Worm (Caenorhabditis elegans) whole organism, L1 larva: ENCODE data around the gene ZK1248.4.

Experiments used
- C04F5.9 ChIP-seq: sonication (generic microtip); optimal IDR thresholded peaks from 2 replicates; lab custom pipeline; 2016; ENCODE audit warnings: missing genetic modification characterization, missing compliant biosample characterization
- C16A3.4 ChIP-seq: fragments of 150-350 bp; optimal IDR thresholded peaks from 2 replicates; lab custom pipeline; 2014; ENCODE audit warnings: missing biosample characterization, missing genetic modification characterization
- F16B12.6 ChIP-seq: fragments of 150-350 bp; optimal IDR thresholded peaks from 2 replicates; lab custom pipeline; 2014; ENCODE audit warnings: missing biosample characterization, missing genetic modification characterization
- aha-1 ChIP-seq: fragments of 150-350 bp; optimal IDR thresholded peaks from 2 replicates; lab custom pipeline; 2014; ENCODE audit warnings: missing biosample characterization, missing genetic modification characterization
- ceh-63 ChIP-seq: fragments of 200-800 bp; sonication (Bioruptor generic); optimal IDR thresholded peaks from 2 replicates; lab custom pipeline; 2018; ENCODE audit warnings: mild to moderate bottlenecking, missing genetic modification characterization, missing compliant biosample characterization
- ceh-8 ChIP-seq: fragments of 200-800 bp; sonication (Bioruptor generic); optimal IDR thresholded peaks from 2 replicates; lab custom pipeline; 2018; ENCODE audit warnings: mild to moderate bottlenecking, missing genetic modification characterization, moderate library complexity, missing compliant biosample characterization
- ceh-88 ChIP-seq: fragments of 200-800 bp; sonication (Bioruptor generic); IDR thresholded peaks from 2 replicates; pipeline ENCODE4 v1.3.6; 2022; ENCODE audit warnings: missing genetic modification characterization, missing compliant biosample characterization
- ces-1 ChIP-seq: fragments of 150-350 bp; optimal IDR thresholded peaks from 2 replicates; lab custom pipeline; 2014; ENCODE audit warnings: missing biosample characterization, missing genetic modification reagents, missing genetic modification characterization
- efl-3 ChIP-seq: fragments of 200-800 bp; sonication (Bioruptor generic); optimal IDR thresholded peaks from 2 replicates; lab custom pipeline; 2018; ENCODE audit warnings: mild to moderate bottlenecking, missing genetic modification characterization, missing compliant biosample characterization
- egl-13 ChIP-seq: sonication (generic microtip); optimal IDR thresholded peaks from 2 replicates; lab custom pipeline; 2016; ENCODE audit warnings: missing genotype, missing genetic modification reagents, missing genetic modification characterization, missing compliant biosample characterization
- egl-27 ChIP-seq, 2 experiments: fragments of 150-350 bp in 1 of 2; sonication (generic microtip); optimal IDR thresholded peaks; 3 replicates each; lab custom pipeline; 2017 to 2018; ENCODE audit warnings: missing biosample characterization in 2 of 2, missing genetic modification characterization in 2 of 2, missing genetic modification reagents in 2 of 2
- ets-5 ChIP-seq: fragments of 200-800 bp; sonication (Bioruptor generic); IDR thresholded peaks from 2 replicates; pipeline ENCODE4 v1.3.6; 2022; ENCODE audit warnings: missing genetic modification characterization, missing compliant biosample characterization
- fkh-4 ChIP-seq: sonication (generic microtip); optimal IDR thresholded peaks from 2 replicates; lab custom pipeline; 2016; ENCODE audit warnings: missing compliant biosample characterization, missing genetic modification characterization, borderline replicate concordance
- fkh-8 ChIP-seq: sonication (generic microtip); optimal IDR thresholded peaks from 2 replicates; lab custom pipeline; 2016; ENCODE audit warnings: mild to moderate bottlenecking, missing genetic modification characterization, missing compliant biosample characterization
- fos-1 ChIP-seq: fragments of 150-350 bp; optimal IDR thresholded peaks from 2 replicates; lab custom pipeline; 2014; ENCODE audit warnings: missing biosample characterization, missing genetic modification characterization
- hpl-2 ChIP-seq: fragments of 150-350 bp; optimal IDR thresholded peaks from 2 replicates; lab custom pipeline; 2014; ENCODE audit warnings: missing biosample characterization, missing genetic modification reagents, missing genetic modification characterization
- irx-1 ChIP-seq: sonication (generic microtip); optimal IDR thresholded peaks from 2 replicates; lab custom pipeline; 2016; ENCODE audit warnings: missing genetic modification characterization, missing compliant biosample characterization
- isw-1 ChIP-seq: fragments of 200-800 bp; sonication (Bioruptor generic); IDR thresholded peaks from 2 replicates; pipeline ENCODE4 v1.3.6; 2022; ENCODE audit warnings: missing genetic modification characterization, missing compliant biosample characterization
- lin-13 ChIP-seq: fragments of 150-350 bp; optimal IDR thresholded peaks from 2 replicates; lab custom pipeline; 2014; ENCODE audit warnings: missing biosample characterization, missing genetic modification reagents, missing genetic modification characterization
- lin-14 ChIP-seq: fragments of 200-800 bp; sonication (Bioruptor generic); optimal IDR thresholded peaks from 2 replicates; lab custom pipeline; 2018; ENCODE audit warnings: mild to moderate bottlenecking, missing genetic modification characterization, moderate library complexity, missing compliant biosample characterization
- lir-3 ChIP-seq: sonication (generic microtip); optimal IDR thresholded peaks from 2 replicates; lab custom pipeline; 2016; ENCODE audit warnings: mild to moderate bottlenecking, missing genetic modification characterization, moderate library complexity, missing compliant biosample characterization; ENCODE audit not compliant: poor library complexity
- lsy-2 ChIP-seq, 2 experiments: fragments of 150-350 bp; optimal IDR thresholded peaks; 2 replicates each; lab custom pipeline; 2014; ENCODE audit warnings: missing biosample characterization in 2 of 2, missing genetic modification characterization in 2 of 2
- mdl-1 ChIP-seq, 2 experiments: fragments of 150-350 bp; optimal IDR thresholded peaks; 2 replicates each; lab custom pipeline; 2014 to 2017; ENCODE audit warnings: missing biosample characterization in 2 of 2, missing genetic modification characterization in 2 of 2, inconsistent platforms in 1 of 2
- nhr-11 ChIP-seq: fragments of 150-350 bp; optimal IDR thresholded peaks from 2 replicates; lab custom pipeline; 2014; ENCODE audit warnings: missing biosample characterization, missing genetic modification characterization
- nhr-47 ChIP-seq: sonication (generic microtip); optimal IDR thresholded peaks from 2 replicates; lab custom pipeline; 2016; ENCODE audit warnings: mild to moderate bottlenecking, missing genetic modification characterization, moderate library complexity, missing compliant biosample characterization
- nhr-71 ChIP-seq: sonication (generic microtip); optimal IDR thresholded peaks from 2 replicates; lab custom pipeline; 2016; ENCODE audit warnings: mild to moderate bottlenecking, missing genetic modification characterization, moderate library complexity, missing compliant biosample characterization
- nhr-77 ChIP-seq: fragments of 150-350 bp; optimal IDR thresholded peaks from 2 replicates; lab custom pipeline; 2014; ENCODE audit warnings: missing biosample characterization, missing genetic modification characterization
- nhr-84 ChIP-seq: sonication (generic microtip); optimal IDR thresholded peaks from 2 replicates; lab custom pipeline; 2017; ENCODE audit warnings: missing biosample characterization, missing genetic modification characterization
- nhr-85 ChIP-seq: sonication (generic microtip); peaks from one replicate; lab custom pipeline; 2016; ENCODE audit warnings: missing genetic modification characterization, inconsistent platforms, missing compliant biosample characterization
- pag-3 ChIP-seq: sonication (generic microtip); optimal IDR thresholded peaks from 2 replicates; lab custom pipeline; 2017; ENCODE audit warnings: missing genetic modification characterization, mild to moderate bottlenecking, missing compliant biosample characterization, antibody characterized with exemption, borderline replicate concordance; ENCODE audit not compliant: insufficient read depth
- pax-3 ChIP-seq: fragments of 200-800 bp; sonication (Bioruptor generic); optimal IDR thresholded peaks from 2 replicates; lab custom pipeline; 2018; ENCODE audit warnings: mild to moderate bottlenecking, missing genetic modification characterization, moderate library complexity, missing compliant biosample characterization
- pqm-1 ChIP-seq: sonication (generic microtip); optimal IDR thresholded peaks from 3 replicates; lab custom pipeline; 2017; ENCODE audit warnings: missing biosample characterization, missing genetic modification characterization
- rnt-1 ChIP-seq: sonication (generic microtip); optimal IDR thresholded peaks from 2 replicates; lab custom pipeline; 2016; ENCODE audit warnings: mild to moderate bottlenecking, missing genetic modification characterization, moderate library complexity, missing compliant biosample characterization
- sptf-1 ChIP-seq: fragments of 150-350 bp; optimal IDR thresholded peaks from 2 replicates; lab custom pipeline; 2014; ENCODE audit warnings: missing biosample characterization, missing genetic modification characterization
- tbx-2 ChIP-seq: sonication (generic microtip); optimal IDR thresholded peaks from 2 replicates; lab custom pipeline; 2016; ENCODE audit warnings: missing genetic modification characterization, missing compliant biosample characterization
- unc-130 ChIP-seq: fragments of 150-350 bp; optimal IDR thresholded peaks from 2 replicates; lab custom pipeline; 2017; ENCODE audit warnings: missing biosample characterization, missing genetic modification characterization, inconsistent platforms
- unc-86 ChIP-seq: sonication (generic microtip); optimal IDR thresholded peaks from 2 replicates; lab custom pipeline; 2016; ENCODE audit warnings: missing genetic modification characterization, missing compliant biosample characterization
- unc-98 ChIP-seq: fragments of 200-800 bp; sonication (Bioruptor generic); IDR thresholded peaks from 2 replicates; pipeline ENCODE4 v1.3.6; 2022; ENCODE audit warnings: missing genetic modification characterization, missing compliant biosample characterization
- vab-15 ChIP-seq: sonication (generic microtip); optimal IDR thresholded peaks from 2 replicates; lab custom pipeline; 2017; ENCODE audit warnings: missing genotype, mild to moderate bottlenecking, missing genetic modification characterization, missing compliant biosample characterization
- xbp-1 ChIP-seq: sonication (generic microtip); optimal IDR thresholded peaks from 2 replicates; lab custom pipeline; 2016; ENCODE audit warnings: missing genetic modification characterization, missing compliant biosample characterization
- ztf-4 ChIP-seq: fragments of 150-350 bp; optimal IDR thresholded peaks from 2 replicates; lab custom pipeline; 2014; ENCODE audit warnings: missing biosample characterization, missing genetic modification characterization

ZK1248.4 gene

DNA sequence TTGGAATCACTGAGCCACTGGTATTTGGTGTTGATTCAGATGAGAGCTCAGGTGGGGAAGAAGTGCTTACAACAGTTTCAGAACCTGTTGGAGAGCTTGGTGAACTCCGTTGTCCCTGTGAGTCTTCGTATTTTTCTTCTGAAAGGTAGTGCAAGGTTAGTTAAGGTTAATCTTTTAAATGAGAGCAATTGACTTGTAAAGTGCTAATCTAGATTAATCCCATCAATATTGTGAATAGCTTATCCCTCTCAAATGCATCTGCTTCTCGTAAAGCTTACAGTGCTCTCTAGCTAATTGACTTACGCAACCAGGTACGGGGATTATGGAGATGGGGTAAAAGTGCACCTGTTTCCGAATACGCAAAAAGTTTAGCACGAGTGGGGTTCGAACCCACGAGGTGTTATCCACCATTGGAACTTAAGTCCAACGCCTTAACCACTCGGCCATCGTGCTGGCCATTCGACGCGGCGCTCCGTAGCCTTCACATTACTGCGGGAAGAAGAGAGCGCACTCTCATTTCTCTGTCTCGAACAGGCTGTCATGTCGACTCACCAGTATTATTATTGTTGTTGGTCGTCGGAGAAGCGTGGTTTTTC lies 45.8 kb upstream of the ZK1248.4 start (continued):
- TF ChIP-seq lir-3 (tag; lab: Kevin White, UChicago) (no peak), nhr-71 (tag; lab: Kevin White, UChicago) (peak; percentile 63), nhr-77 (tag; lab: Kevin White, UChicago) (peak; percentile 19), C16A3.4 (tag; lab: Kevin White, UChicago) (peak; percentile 56), ceh-88 (no peak), irx-1 (tag; lab: Kevin White, UChicago) (no peak), tbx-2 (tag; lab: Kevin White, UChicago) (no peak), fkh-4 (tag; lab: Kevin White, UChicago) (no peak), ztf-4 (tag; lab: Kevin White, UChicago) (no peak), vab-15 (tag; lab: Kevin White, UChicago) (no peak), efl-3 (no peak), unc-98 (GFP tag; lab: Robert Waterston, UW) (no peak), xbp-1 (tag; lab: Kevin White, UChicago) (peak; percentile 17), pag-3 (tag; lab: Kevin White, UChicago) (no peak), isw-1 (GFP tag; lab: Robert Waterston, UW) (0 out of 2 replicates have a peak, but pooled peaks have one; percentile 3), pqm-1 (no peak), unc-130 (tag; lab: Kevin White, UChicago) (peak; percentile 38), sptf-1 (tag; lab: Kevin White, UChicago) (no peak), ceh-8 (GFP tag; lab: Kevin White, UChicago) (peak; percentile 11), nhr-47 (tag; lab: Kevin White, UChicago) (peak; percentile 63), lsy-2 (tag; optimal IDR thresholded peaks at IDR 0.05; lab: Kevin White, UChicago) (peak; percentile 19 to 53), F16B12.6 (tag; lab: Kevin White, UChicago) (peak; percentile 42), fos-1 (tag; lab: Kevin White, UChicago) (no peak), fkh-8 (tag; lab: Kevin White, UChicago) (peak; percentile 16), mdl-1 (tag; optimal IDR thresholded peaks at IDR 0.05; lab: Kevin White, UChicago) (peak in 1 of 2 experiments; percentile 50), ceh-63 (GFP tag; lab: Kevin White, UChicago) (no peak), pax-3 (no peak), ces-1 (GFP tag; lab: Kevin White, UChicago) (no peak), unc-86 (no peak), egl-13 (tag; lab: Kevin White, UChicago) (no peak), aha-1 (tag; lab: Kevin White, UChicago) (no peak), rnt-1 (peak; percentile 67), C04F5.9 (tag; lab: Kevin White, UChicago) (no peak), lin-14 (GFP tag; lab: Kevin White, UChicago) (peak; percentile 42), egl-27 (tag; optimal IDR thresholded peaks at IDR 0.05; lab: Kevin White, UChicago) (no peak)

DNA sequence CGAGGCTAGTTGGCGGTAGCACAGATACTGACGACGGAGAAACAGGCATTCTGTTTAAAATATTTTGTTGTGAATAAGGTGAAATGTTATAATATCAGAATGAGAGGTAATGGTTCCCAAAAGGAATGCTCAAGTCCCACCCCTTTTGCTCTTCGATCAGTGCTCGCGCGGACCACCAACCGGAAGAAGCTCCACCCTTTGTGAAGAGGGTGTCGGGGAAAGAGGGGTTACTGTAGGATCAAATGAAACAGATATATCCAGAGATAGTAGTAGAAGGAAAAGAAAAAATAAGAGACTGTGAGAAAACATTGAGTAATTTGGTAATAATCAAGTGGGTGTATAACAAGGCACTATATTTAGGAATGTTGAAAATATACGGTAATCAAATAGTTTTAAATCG lies 44.3 kb upstream of the ZK1248.4 start, which contains the start of the genes dmd-5 and F10C1.1:
Gene dmd-5, minus strand, starts transcription at position 101 of the 400 bp plus-strand sequence.
Gene F10C1.1, plus strand, starts transcription at position 110 of the 400 bp plus-strand sequence.
- no peak for TF ChIP-seq vab-15 (tag; lab: Kevin White, UChicago)
- TF ChIP-seq tbx-2 (tag; lab: Kevin White, UChicago) = no peak

DNA sequence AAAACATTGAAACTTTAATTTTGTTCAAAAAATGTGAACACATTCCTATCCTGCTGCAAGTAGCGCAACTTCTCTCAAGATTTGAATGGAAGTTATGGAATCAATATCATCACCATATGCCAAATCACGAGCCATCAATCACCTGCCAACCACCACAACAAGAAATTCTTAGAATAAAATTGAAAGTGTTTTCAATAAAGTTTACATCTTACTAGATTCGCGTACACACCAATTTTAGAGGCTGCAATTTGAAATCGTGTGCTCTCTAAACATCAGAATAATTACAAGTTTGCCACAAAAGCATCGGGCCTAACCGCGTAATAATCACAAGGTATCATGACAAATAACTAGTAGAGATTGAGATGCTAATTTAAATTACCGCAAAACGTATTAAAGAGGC lies 43.5 kb upstream of the ZK1248.4 start:
- TF ChIP-seq ets-5 = no peak
- TF ChIP-seq fkh-8 (tag; lab: Kevin White, UChicago) = peak; percentile 53
- no peak for TF ChIP-seq fos-1 (tag; lab: Kevin White, UChicago)
- TF ChIP-seq egl-13 (tag; lab: Kevin White, UChicago) = no peak
- no peak for TF ChIP-seq nhr-85 (tag; lab: Kevin White, UChicago)
- TF ChIP-seq hpl-2 (GFP tag; lab: Kevin White, UChicago) = no peak
- peak; percentile 21 for TF ChIP-seq nhr-71 (tag; lab: Kevin White, UChicago)
- peak; percentile 62 for TF ChIP-seq pax-3
- no peak for TF ChIP-seq nhr-84 (tag; lab: Kevin White, UChicago)
- TF ChIP-seq lin-13 (GFP tag; lab: Kevin White, UChicago) = no peak
- no peak for TF ChIP-seq unc-130 (tag; lab: Kevin White, UChicago)
- TF ChIP-seq fkh-4 (tag; lab: Kevin White, UChicago) = no peak
- no peak for TF ChIP-seq nhr-11 (tag; lab: Kevin White, UChicago)
